Fruit fly (Drosophila melanogaster): ENCODE data around the gene mRpL12.

Gene mRpL12

DNA sequence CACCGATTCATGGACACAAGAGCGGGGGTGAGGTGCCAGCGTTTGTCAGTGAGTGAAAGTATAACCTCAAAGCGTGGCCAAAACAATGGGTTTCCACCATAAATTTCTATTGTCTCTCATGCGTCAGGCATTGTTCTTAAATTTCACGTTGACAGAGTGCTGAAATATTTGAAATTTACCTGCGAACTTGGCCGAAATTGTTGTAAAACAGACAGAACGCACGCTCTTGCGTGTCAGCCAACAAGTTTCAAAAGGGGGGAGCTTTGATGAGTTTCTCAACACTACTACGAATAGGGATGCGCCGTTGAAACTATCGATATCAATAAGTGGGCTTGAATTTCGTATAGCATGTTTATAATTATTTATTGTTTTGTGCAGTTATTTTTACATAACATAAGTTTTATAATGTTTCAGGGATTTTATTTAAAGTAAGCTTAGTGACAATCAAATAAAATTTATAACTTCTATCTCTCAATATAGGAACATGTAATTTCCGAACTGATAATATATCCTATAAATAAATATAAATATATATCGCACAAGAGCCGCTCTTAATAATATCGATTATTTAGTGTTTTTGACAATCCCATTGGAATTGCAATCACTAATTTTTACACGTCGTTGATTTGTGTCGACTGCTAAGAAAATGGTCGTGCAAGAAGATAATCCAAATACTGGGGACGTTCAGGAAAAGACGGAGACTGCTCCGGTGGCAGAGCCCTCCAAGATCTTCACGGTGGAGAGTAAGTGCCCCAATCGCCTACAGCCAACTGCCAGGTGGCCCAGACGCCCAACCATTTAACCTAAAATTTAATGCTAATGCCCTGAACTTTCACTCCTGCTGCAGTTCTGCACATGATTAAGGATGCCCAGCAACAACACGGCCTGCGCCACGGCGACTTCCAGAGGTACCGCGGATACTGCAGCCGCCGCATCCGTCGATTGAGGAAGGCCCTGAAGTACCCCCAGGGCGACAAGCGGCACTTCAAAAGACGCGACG, 18.2 kb downstream of the mRpL12 start, which contains the start of the genes pix and Srp68:
Gene pix (minus strand): TSS at position 288 of the 1,000 bp plus-strand sequence.
Gene Srp68 (plus strand): TSS at position 569 of the 1,000 bp plus-strand sequence.
- TF ChIP-seq CG14655 (GFP tag; optimal IDR thresholded peaks at IDR 0.05) (no peak), D1 (tag; optimal IDR thresholded peaks at IDR 0.05) (no peak), EcR (GFP tag; optimal IDR thresholded peaks at IDR 0.05) (no peak), CG8301 (tag; optimal IDR thresholded peaks at IDR 0.05) (no peak), CG17806 (tag; optimal IDR thresholded peaks at IDR 0.05) (peak; percentile 24), fd96Ca (GFP tag; IDR thresholded peaks at IDR 0.05) (peak; percentile 59; the same call in 1 of the 3 replicates), CG34367 (tag; optimal IDR thresholded peaks at IDR 0.05) (no peak), CG4496 (GFP tag; IDR thresholded peaks at IDR 0.05) (no peak), rn (GFP tag; IDR thresholded peaks at IDR 0.05) (no peak), Ets98B (GFP tag; IDR thresholded peaks at IDR 0.05) (no peak), Pif1A (GFP tag; optimal IDR thresholded peaks at IDR 0.05) (no peak), CG32121 (GFP tag; IDR thresholded peaks at IDR 0.05) (peak; percentile 30; the same call in 1 of the 2 replicates), Pif1B (GFP tag; optimal IDR thresholded peaks at IDR 0.05) (no peak), CG12605 (GFP tag; IDR thresholded peaks at IDR 0.05) (0 out of 2 replicates have a peak, but pooled peaks have one; percentile 25), CG9948 (tag; optimal IDR thresholded peaks at IDR 0.05) (peak; percentile 47), CG15710 (tag; optimal IDR thresholded peaks at IDR 0.05) (peak; percentile 65), gl (tag; optimal IDR thresholded peaks at IDR 0.05) (no peak), CG8159 (tag; optimal IDR thresholded peaks at IDR 0.05) (peak; percentile 63), Snoo (tag; optimal IDR thresholded peaks at IDR 0.05) (peak; percentile 34), CG13204 (GFP tag; optimal IDR thresholded peaks at IDR 0.05) (no peak), CG10348 (GFP tag; IDR thresholded peaks at IDR 0.05) (no peak)

DNA sequence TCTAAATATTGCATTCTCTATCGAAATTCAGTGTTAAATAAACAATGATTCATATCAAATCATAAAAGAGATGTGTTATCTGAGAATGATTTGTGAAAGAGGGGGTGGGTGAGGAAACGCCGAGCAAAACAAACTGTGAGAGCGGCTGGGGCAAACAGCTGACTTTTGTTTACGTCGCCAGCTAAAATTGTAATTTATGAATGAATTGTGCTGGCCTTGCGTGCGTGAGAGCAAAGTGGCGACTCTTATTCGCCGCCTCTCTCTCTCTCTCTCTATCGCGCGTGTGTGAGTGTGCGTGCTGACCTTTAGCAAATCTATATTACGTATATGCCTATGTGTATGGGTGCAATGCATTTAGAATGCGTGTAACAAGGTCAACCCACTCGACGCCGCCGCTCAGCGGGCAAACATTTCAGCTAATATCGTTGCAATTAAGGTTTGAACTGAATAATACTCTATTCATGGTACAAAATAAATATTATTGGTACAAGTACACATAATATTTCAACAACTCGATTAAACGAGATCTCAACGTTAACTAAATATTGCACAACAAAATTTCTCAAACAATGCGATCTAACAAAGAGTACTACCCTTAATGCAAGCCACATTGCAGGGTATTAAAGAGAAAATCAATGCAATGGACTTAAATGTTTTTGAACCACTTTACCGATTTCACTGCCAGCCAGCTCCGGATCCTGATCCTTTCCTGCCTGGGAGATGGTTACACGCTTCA, 22.3 kb downstream of the mRpL12 start:
- peak; percentile 70 for TF ChIP-seq EcR (GFP tag; optimal IDR thresholded peaks at IDR 0.05)
- peak; percentile 47; the same call in 1 of the 2 replicates for TF ChIP-seq CG10348 (GFP tag; IDR thresholded peaks at IDR 0.05)
- peak; percentile 73; the same call in 2 of the 3 replicates for TF ChIP-seq fd96Ca (GFP tag; IDR thresholded peaks at IDR 0.05)
- peak; percentile 40 for TF ChIP-seq CG12605 (GFP tag; IDR thresholded peaks at IDR 0.05)
- no peak for TF ChIP-seq D1 (tag; optimal IDR thresholded peaks at IDR 0.05)
- TF ChIP-seq CG9948 (tag; optimal IDR thresholded peaks at IDR 0.05): peak; percentile 8
- no peak for TF ChIP-seq Pif1A (GFP tag; optimal IDR thresholded peaks at IDR 0.05)
- TF ChIP-seq rn (GFP tag; IDR thresholded peaks at IDR 0.05): no peak
- no peak for TF ChIP-seq gl (tag; optimal IDR thresholded peaks at IDR 0.05)
- no peak for TF ChIP-seq CG14655 (GFP tag; optimal IDR thresholded peaks at IDR 0.05)
- peak; percentile 74 for TF ChIP-seq Ets98B (GFP tag; IDR thresholded peaks at IDR 0.05)
- TF ChIP-seq Pif1B (GFP tag; optimal IDR thresholded peaks at IDR 0.05): no peak
- TF ChIP-seq CG4496 (GFP tag; IDR thresholded peaks at IDR 0.05): peak; percentile 83; the same call in 2 of the 3 replicates
- TF ChIP-seq CG8159 (tag; optimal IDR thresholded peaks at IDR 0.05): no peak
- peak; percentile 84 for TF ChIP-seq CG32121 (GFP tag; IDR thresholded peaks at IDR 0.05)
- no peak for TF ChIP-seq CG34367 (tag; optimal IDR thresholded peaks at IDR 0.05)
- TF ChIP-seq CG15710 (tag; optimal IDR thresholded peaks at IDR 0.05): no peak
- TF ChIP-seq CG8301 (tag; optimal IDR thresholded peaks at IDR 0.05): peak; percentile 3

- TF ChIP-seq CG8159 (tag; optimal IDR thresholded peaks at IDR 0.05): no peak
These were observed 23.2 kb downstream of the mRpL12 start, which contains the start of gene CG5644 for dm6 chr3L:8979780-8980179. Gene CG5644, minus strand, starts transcription at chr3L:8979880.

DNA sequence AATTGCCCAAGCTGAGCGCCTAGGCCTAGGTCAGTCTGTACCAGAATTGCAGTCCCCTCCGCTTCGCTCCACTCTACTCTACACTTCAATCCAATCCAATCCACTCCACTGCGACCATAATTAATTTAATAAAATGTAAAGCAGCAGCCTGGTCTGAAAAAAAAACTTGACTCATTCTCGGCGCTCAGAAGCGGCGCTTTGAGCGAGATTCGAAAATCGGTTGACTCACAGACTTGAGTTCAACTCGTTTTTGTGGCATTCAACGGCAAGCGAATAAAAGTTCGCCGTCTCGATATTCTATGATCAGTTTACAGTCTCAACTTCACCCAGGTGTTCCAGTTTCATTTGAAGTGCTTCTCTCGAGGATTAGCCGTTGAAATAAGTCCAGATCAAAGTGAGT, 24.9 kb downstream of the mRpL12 start, which contains the start of gene CG13314:
Gene CG13314 (plus strand): TSS at position 301 of the 400 bp plus-strand sequence.
- TF ChIP-seq CG4496 (GFP tag; IDR thresholded peaks at IDR 0.05) (no peak), fd96Ca (GFP tag; IDR thresholded peaks at IDR 0.05) (no peak), CG9948 (tag; optimal IDR thresholded peaks at IDR 0.05) (no peak), Ets98B (GFP tag; IDR thresholded peaks at IDR 0.05) (no peak), CG15710 (tag; optimal IDR thresholded peaks at IDR 0.05) (no peak), Pif1B (GFP tag; optimal IDR thresholded peaks at IDR 0.05) (no peak), CG14655 (GFP tag; optimal IDR thresholded peaks at IDR 0.05) (no peak), Snoo (tag; optimal IDR thresholded peaks at IDR 0.05) (no peak), CG8159 (tag; optimal IDR thresholded peaks at IDR 0.05) (no peak), CG17806 (tag; optimal IDR thresholded peaks at IDR 0.05) (no peak), CG10348 (GFP tag; IDR thresholded peaks at IDR 0.05) (no peak), D1 (tag; optimal IDR thresholded peaks at IDR 0.05) (no peak), gl (tag; optimal IDR thresholded peaks at IDR 0.05) (no peak)

- TF ChIP-seq CG8301 (tag; optimal IDR thresholded peaks at IDR 0.05) (no peak), CG10348 (GFP tag; IDR thresholded peaks at IDR 0.05) (no peak), CG8159 (tag; optimal IDR thresholded peaks at IDR 0.05) (no peak), CG17806 (tag; optimal IDR thresholded peaks at IDR 0.05) (no peak), CG32121 (GFP tag; IDR thresholded peaks at IDR 0.05) (no peak), CG4496 (GFP tag; IDR thresholded peaks at IDR 0.05) (no peak)
These were observed 25.5 kb downstream of the mRpL12 start for dm6 chr3L:8982044-8982443.

All from whole organism, pupa.